Fruit fly (Drosophila melanogaster) whole organism: ENCODE data around the gene mIF2.

Experiments
- EcR ChIP-seq, 2 experiments: fragments of >200 bp; optimal IDR thresholded peaks; 2 replicates each; lab custom pipeline; 2017; ENCODE audit warnings: missing biosample characterization in 2 of 2, missing genetic modification characterization in 2 of 2, missing genetic modification reagents in 2 of 2
- psq ChIP-seq: fragments of >200 bp; optimal IDR thresholded peaks from 2 replicates; lab custom pipeline; 2017
- usp ChIP-seq: fragments of >200 bp; optimal IDR thresholded peaks from 2 replicates; lab custom pipeline; 2017; ENCODE audit warnings: missing biosample characterization, missing genetic modification characterization, mixed read lengths

DNA sequence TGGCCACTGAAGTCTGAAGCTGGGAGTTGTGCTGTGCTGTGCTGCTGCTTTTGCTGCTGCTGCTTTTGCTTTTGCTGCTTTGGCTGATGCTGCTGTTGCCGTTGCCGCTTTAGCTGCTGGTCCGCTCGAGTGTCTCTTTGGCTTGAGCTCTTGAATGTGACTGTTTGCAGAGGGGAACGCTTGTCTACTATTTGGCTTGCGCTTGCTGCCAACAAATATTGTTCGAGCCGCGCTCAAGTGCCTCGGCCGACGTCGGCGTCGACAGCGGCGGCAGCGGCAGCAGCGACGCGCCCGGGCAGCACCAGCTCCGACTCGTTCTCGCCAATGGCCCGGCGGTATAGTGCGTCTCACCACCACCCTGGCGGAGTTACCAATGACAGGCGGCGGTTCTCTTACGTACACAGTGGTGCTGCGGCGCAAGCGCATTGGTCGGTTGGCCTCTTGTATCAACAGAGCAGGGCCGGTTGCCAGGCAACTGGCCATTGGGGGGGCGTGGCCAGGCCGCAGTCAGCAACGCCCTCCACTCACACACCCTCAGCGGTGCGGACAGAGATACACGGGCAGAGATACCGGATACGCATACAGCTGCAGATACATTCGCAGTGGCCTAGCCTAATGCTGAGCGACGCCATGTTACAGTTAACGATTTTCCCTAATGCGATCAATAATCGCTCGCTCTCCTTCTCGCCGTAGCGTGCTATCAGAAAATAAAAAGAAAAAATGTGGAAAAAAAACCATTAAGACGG lies 40.6 kb upstream of the mIF2 start, which contains the start of gene fkh:
- no peak for TF ChIP-seq usp (GFP tag; lab: Kevin White, UChicago)
- TF ChIP-seq psq (lab: Kevin White, UChicago) = no peak
- no peak for TF ChIP-seq EcR (GFP tag; optimal IDR thresholded peaks at IDR 0.05; lab: Kevin White, UChicago)
